Worm (Caenorhabditis elegans): ENCODE data around the gene pigk-1.

The pigk-1 gene

ce11 chrIV:11149454-11150163 lies 39.8 kb upstream of the pigk-1 start, which contains the start of the genes F01G4.6 and pfd-1 (continued):
- TF ChIP-seq nhr-41 (GFP tag; IDR thresholded peaks at IDR 0.05): no peak
- TF ChIP-seq ceh-82 (tag; optimal IDR thresholded peaks at IDR 0.05): no peak
- no peak for TF ChIP-seq ceh-28 (tag; optimal IDR thresholded peaks at IDR 0.05)
- TF ChIP-seq jun-1 (tag; optimal IDR thresholded peaks at IDR 0.05): peak; percentile 83
- TF ChIP-seq php-3 (GFP tag; IDR thresholded peaks at IDR 0.05): peak; percentile 75
- peak; percentile 66 for TF ChIP-seq nhr-48 (tag; optimal IDR thresholded peaks at IDR 0.05)
- TF ChIP-seq dmd-6 (GFP tag; IDR thresholded peaks at IDR 0.05): peak; percentile 90

- peak; percentile 16 for TF ChIP-seq dve-1 (tag; optimal IDR thresholded peaks at IDR 0.05; ENCODE audit: insufficient read depth)
- TF ChIP-seq hmg-1.1 (GFP tag; IDR thresholded peaks at IDR 0.05): no peak
- TF ChIP-seq pqm-1 (tag; optimal IDR thresholded peaks at IDR 0.05): no peak
- no peak; the same call in none of the 2 replicates for TF ChIP-seq mxl-2 (GFP tag; conservative IDR thresholded peaks at IDR 0.05)
- TF ChIP-seq ceh-82 (tag; optimal IDR thresholded peaks at IDR 0.05): no peak
- peak; percentile 38; the same call in 1 of the 2 replicates for TF ChIP-seq php-3 (GFP tag; IDR thresholded peaks at IDR 0.05)
- TF ChIP-seq ceh-44 (GFP tag; IDR thresholded peaks at IDR 0.05): no peak
- no peak for TF ChIP-seq F26F4.8 (GFP tag; conservative IDR thresholded peaks at IDR 0.05)
- no peak for TF ChIP-seq Y48G9A.11 (GFP tag; IDR thresholded peaks at IDR 0.05)
- TF ChIP-seq dmd-6 (GFP tag; IDR thresholded peaks at IDR 0.05): peak; percentile 59
- TF ChIP-seq spr-1 (tag; optimal IDR thresholded peaks at IDR 0.05): no peak
- TF ChIP-seq aha-1 (tag): peak; percentile 8
- TF ChIP-seq snpc-1.2 (GFP tag; IDR thresholded peaks at IDR 0.05): 0 out of 2 replicates have a peak, but pooled peaks have one; percentile 10
- TF ChIP-seq tra-1 (GFP tag; IDR thresholded peaks at IDR 0.05): no peak
- TF ChIP-seq set-16 (GFP tag; IDR thresholded peaks at IDR 0.05): no peak
- no peak for TF ChIP-seq lin-39 (tag; optimal IDR thresholded peaks at IDR 0.05)
- no peak for TF ChIP-seq madf-5 (GFP tag; IDR thresholded peaks at IDR 0.05)
- no peak for TF ChIP-seq mep-1 (tag; optimal IDR thresholded peaks at IDR 0.05)
- peak; percentile 84 for TF ChIP-seq mxl-3 (GFP tag; optimal IDR thresholded peaks at IDR 0.05)
- no peak for TF ChIP-seq ztf-7 (tag; optimal IDR thresholded peaks at IDR 0.05)
- no peak for TF ChIP-seq F10B5.3 (tag; optimal IDR thresholded peaks at IDR 0.05)
- no peak for TF ChIP-seq unc-39 (tag; optimal IDR thresholded peaks at IDR 0.05)
- no peak for TF ChIP-seq zip-2 (tag; optimal IDR thresholded peaks at IDR 0.05)
- TF ChIP-seq daf-8 (GFP tag; IDR thresholded peaks at IDR 0.05): no peak
- TF ChIP-seq hif-1 (tag; optimal IDR thresholded peaks at IDR 0.05): no peak
- TF ChIP-seq ZK546.5 (tag; optimal IDR thresholded peaks at IDR 0.05): no peak
- no peak for TF ChIP-seq spr-3 (GFP tag; optimal IDR thresholded peaks at IDR 0.05)
- no peak for TF ChIP-seq saeg-2 (GFP tag; IDR thresholded peaks at IDR 0.05)
- no peak for TF ChIP-seq ceh-62 (tag; optimal IDR thresholded peaks at IDR 0.05)
- TF ChIP-seq F44E2.7 (GFP tag; IDR thresholded peaks at IDR 0.05): no peak
- TF ChIP-seq madf-9 (GFP tag; conservative IDR thresholded peaks at IDR 0.05): no peak
- no peak for TF ChIP-seq snpc-4 (tag; optimal IDR thresholded peaks at IDR 0.05)
- peak; percentile 4 for TF ChIP-seq nhr-28 (tag; optimal IDR thresholded peaks at IDR 0.05)
- TF ChIP-seq dpl-1 (GFP tag; optimal IDR thresholded peaks at IDR 0.05): peak; percentile 17
- no peak for TF ChIP-seq Y105C5A.15 (GFP tag; IDR thresholded peaks at IDR 0.05)
- TF ChIP-seq zag-1 (tag; optimal IDR thresholded peaks at IDR 0.05): no peak
- TF ChIP-seq hlh-30 (tag; optimal IDR thresholded peaks at IDR 0.05; ENCODE audit: insufficient read depth): peak; percentile 49
- TF ChIP-seq nhr-10 (tag; optimal IDR thresholded peaks at IDR 0.05): no peak
- no peak for TF ChIP-seq unc-130 (GFP tag; optimal IDR thresholded peaks at IDR 0.05)
- no peak for TF ChIP-seq mes-2 (tag; optimal IDR thresholded peaks at IDR 0.05; ENCODE audit: poor library complexity, severe bottlenecking)
- TF ChIP-seq fkh-10 (GFP tag; optimal IDR thresholded peaks at IDR 0.05): no peak
- peak in 1 of 2 experiments; percentile 50 for TF ChIP-seq mdl-1 (tag; optimal IDR thresholded peaks at IDR 0.05)
- no peak for TF ChIP-seq lim-7 (GFP tag; IDR thresholded peaks at IDR 0.05)
- peak in 1 of 2 experiments; percentile 40 for TF ChIP-seq lsy-2 (tag; optimal IDR thresholded peaks at IDR 0.05)
These were observed 39.1 kb upstream of the pigk-1 start for ce11 chrIV:11148788-11149366.
